Worm (Caenorhabditis elegans): Measurements from ENCODE around the gene cng-3.
A peak's percentile ranks its signal among the peaks of the same experiment; 100 is the strongest.

cng-3 gene

ce11 chrIV:9520629-9521028 lies 39.8 kb upstream of the cng-3 start:
- no peak for TF ChIP-seq elt-3 (tag; optimal IDR thresholded peaks at IDR 0.05)

ce11 chrIV:9518608-9519007 lies 37.8 kb upstream of the cng-3 start, which contains the start of gene nlp-35:
TSS of gene nlp-35 (minus strand) at chrIV:9518926.
- TF ChIP-seq mep-1 (tag; optimal IDR thresholded peaks at IDR 0.05) (no peak), elt-1 (tag; optimal IDR thresholded peaks at IDR 0.05; ENCODE audit: borderline replicate concordance, insufficient read depth) (no peak), ces-1 (GFP tag; optimal IDR thresholded peaks at IDR 0.05) (no peak), unc-62 (GFP tag; optimal IDR thresholded peaks at IDR 0.05) (no peak), nhr-237 (tag; optimal IDR thresholded peaks at IDR 0.05) (no peak), cnd-1 (tag; optimal IDR thresholded peaks at IDR 0.05) (no peak), nhr-2 (tag; optimal IDR thresholded peaks at IDR 0.05) (no peak)

ce11 chrIV:9516831-9517230 lies 36.0 kb upstream of the cng-3 start, which contains the start of gene C33A12.19:
TSS of gene C33A12.19 (plus strand) at chrIV:9516999.
- TF ChIP-seq blmp-1 (tag; optimal IDR thresholded peaks at IDR 0.05) = no peak
- no peak for TF ChIP-seq pha-4 (tag; optimal IDR thresholded peaks at IDR 0.05)
- no peak for TF ChIP-seq lin-32 (GFP tag; optimal IDR thresholded peaks at IDR 0.05)
- no peak for TF ChIP-seq tbx-8 (GFP tag; optimal IDR thresholded peaks at IDR 0.05)
- TF ChIP-seq nhr-237 (tag; optimal IDR thresholded peaks at IDR 0.05) = no peak
- TF ChIP-seq unc-39 (tag; optimal IDR thresholded peaks at IDR 0.05) = no peak
- TF ChIP-seq unc-120 (tag; optimal IDR thresholded peaks at IDR 0.05; ENCODE audit: poor library complexity, severe bottlenecking) = no peak
- no peak for TF ChIP-seq ceh-43 (GFP tag; optimal IDR thresholded peaks at IDR 0.05)
- TF ChIP-seq M03D4.4 (tag; optimal IDR thresholded peaks at IDR 0.05) = no peak
- TF ChIP-seq flh-1 (GFP tag; optimal IDR thresholded peaks at IDR 0.05) = no peak
- TF ChIP-seq hlh-1 (tag; optimal IDR thresholded peaks at IDR 0.05) = no peak
- TF ChIP-seq elt-1 (tag; optimal IDR thresholded peaks at IDR 0.05; ENCODE audit: borderline replicate concordance, insufficient read depth) = no peak
- no peak for TF ChIP-seq nhr-76 (tag; optimal IDR thresholded peaks at IDR 0.05)
- no peak for TF ChIP-seq snpc-4 (tag; optimal IDR thresholded peaks at IDR 0.05)
- TF ChIP-seq mls-2 (tag; optimal IDR thresholded peaks at IDR 0.05) = no peak
- no peak for TF ChIP-seq cnd-1 (tag; optimal IDR thresholded peaks at IDR 0.05)
- TF ChIP-seq bed-3 (GFP tag; optimal IDR thresholded peaks at IDR 0.05) = no peak
- no peak for TF ChIP-seq elt-3 (tag; optimal IDR thresholded peaks at IDR 0.05)
- no peak for TF ChIP-seq ceh-39 (tag; optimal IDR thresholded peaks at IDR 0.05)

ce11 chrIV:9514132-9514531 lies 33.3 kb upstream of the cng-3 start:
- TF ChIP-seq tbx-8 (GFP tag; optimal IDR thresholded peaks at IDR 0.05) (no peak), unc-39 (tag; optimal IDR thresholded peaks at IDR 0.05) (no peak), unc-62 (GFP tag; optimal IDR thresholded peaks at IDR 0.05) (no peak), elt-3 (tag; optimal IDR thresholded peaks at IDR 0.05) (no peak), sem-2 (GFP tag; optimal IDR thresholded peaks at IDR 0.05) (no peak), cnd-1 (tag; optimal IDR thresholded peaks at IDR 0.05) (no peak), ztf-11 (tag; optimal IDR thresholded peaks at IDR 0.05) (no peak), pha-4 (tag; optimal IDR thresholded peaks at IDR 0.05) (no peak), nhr-76 (tag; optimal IDR thresholded peaks at IDR 0.05) (no peak), elt-1 (tag; optimal IDR thresholded peaks at IDR 0.05; ENCODE audit: borderline replicate concordance, insufficient read depth) (no peak), lin-32 (GFP tag; optimal IDR thresholded peaks at IDR 0.05) (no peak), ceh-83 (GFP tag; optimal IDR thresholded peaks at IDR 0.05) (no peak), blmp-1 (tag; optimal IDR thresholded peaks at IDR 0.05) (no peak), M03D4.4 (tag; optimal IDR thresholded peaks at IDR 0.05) (no peak), drap-1 (GFP tag; optimal IDR thresholded peaks at IDR 0.05) (no peak), ceh-43 (GFP tag; optimal IDR thresholded peaks at IDR 0.05) (no peak), bed-3 (GFP tag; optimal IDR thresholded peaks at IDR 0.05) (no peak), ces-1 (GFP tag; optimal IDR thresholded peaks at IDR 0.05) (no peak), mab-5 (tag; optimal IDR thresholded peaks at IDR 0.05) (no peak)

- TF ChIP-seq ces-1 (GFP tag; optimal IDR thresholded peaks at IDR 0.05) (peak; percentile 41), lsy-2 (tag; optimal IDR thresholded peaks at IDR 0.05) (peak; percentile 32), mep-1 (tag; optimal IDR thresholded peaks at IDR 0.05) (no peak), unc-62 (GFP tag; optimal IDR thresholded peaks at IDR 0.05) (no peak), ham-2 (GFP tag; optimal IDR thresholded peaks at IDR 0.05) (peak; percentile 67), blmp-1 (tag; optimal IDR thresholded peaks at IDR 0.05) (peak; percentile 51)
These were observed 32.5 kb upstream of the cng-3 start for ce11 chrIV:9513360-9513777.
